Fruit fly (Drosophila melanogaster): ENCODE data around the gene CG42692.

Gene CG42692

DNA sequence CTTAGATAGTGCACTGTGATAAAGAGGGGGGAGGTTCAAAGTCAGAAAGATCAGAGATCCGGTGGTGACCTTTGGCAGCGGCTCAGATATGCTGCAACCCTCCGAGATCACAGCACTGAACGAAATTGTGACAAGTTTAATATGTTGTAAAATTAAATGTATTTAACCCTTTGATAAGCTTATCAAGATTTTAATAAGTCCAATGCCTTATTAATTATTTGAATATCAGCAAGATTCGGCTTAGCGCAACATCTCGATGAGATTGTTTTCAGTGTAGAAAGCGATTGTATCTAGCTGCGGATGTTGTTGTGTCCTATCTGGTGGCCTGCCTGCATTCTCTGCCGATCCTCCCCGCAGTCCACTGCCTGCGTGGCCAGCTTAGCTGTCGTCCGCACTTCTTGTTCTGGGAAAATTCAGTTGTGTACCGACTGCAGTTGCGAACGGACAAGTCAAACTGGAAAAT lies 39.3 kb downstream of the CG42692 start, which contains the start of gene NimC4 (continued):
- TF ChIP-seq Rfx (GFP tag; IDR thresholded peaks at IDR 0.05) = peak; percentile 28; the same call in 1 of the 2 replicates
- no peak for TF ChIP-seq Scr (GFP tag; IDR thresholded peaks at IDR 0.05; ENCODE audit: partially characterized antibody)
- TF ChIP-seq Oli (tag; optimal IDR thresholded peaks at IDR 0.05) = peak; percentile 60
- peak; percentile 37 for TF ChIP-seq CG12942 (GFP tag; optimal IDR thresholded peaks at IDR 0.05)
- TF ChIP-seq ase (GFP tag; IDR thresholded peaks at IDR 0.05) = no peak
- no peak for TF ChIP-seq ranshi (GFP tag; IDR thresholded peaks at IDR 0.05)
- no peak for TF ChIP-seq CG6791 (GFP tag; IDR thresholded peaks at IDR 0.05; ENCODE audit: partially characterized antibody)
- TF ChIP-seq usp (GFP tag; optimal IDR thresholded peaks at IDR 0.05) = no peak
- peak; percentile 36 for TF ChIP-seq kni (GFP tag; optimal IDR thresholded peaks at IDR 0.05)
- TF ChIP-seq Hmr (GFP tag; optimal IDR thresholded peaks at IDR 0.05) = no peak
- TF ChIP-seq CG13624 (GFP tag; optimal IDR thresholded peaks at IDR 0.05) = peak; percentile 32
- TF ChIP-seq CG10321 (GFP tag; IDR thresholded peaks at IDR 0.05) = no peak
- TF ChIP-seq CG6813 (GFP tag; optimal IDR thresholded peaks at IDR 0.05) = peak; percentile 66
- peak; percentile 9 to 89 for TF ChIP-seq tll (GFP tag; optimal IDR thresholded peaks at IDR 0.05)
- TF ChIP-seq ci (GFP tag; IDR thresholded peaks at IDR 0.05) = peak; percentile 70; the same call in 2 of the 3 replicates
- TF ChIP-seq CG18764 (GFP tag; optimal IDR thresholded peaks at IDR 0.05) = peak; percentile 52
- TF ChIP-seq Dll (GFP tag; IDR thresholded peaks at IDR 0.05; ENCODE audit: partially characterized antibody) = no peak
- peak; percentile 89 for TF ChIP-seq otp (GFP tag; IDR thresholded peaks at IDR 0.05)
- TF ChIP-seq Doc2 (GFP tag; IDR thresholded peaks at IDR 0.05) = no peak
- TF ChIP-seq CG15073 (GFP tag; optimal IDR thresholded peaks at IDR 0.05) = peak; percentile 36
- TF ChIP-seq tin (GFP tag; optimal IDR thresholded peaks at IDR 0.05) = peak; percentile 85
- 0 out of 3 replicates have a peak, but pooled peaks have one; percentile 55 for TF ChIP-seq CG11093 (GFP tag; IDR thresholded peaks at IDR 0.05)
- no peak for TF ChIP-seq rib (GFP tag; IDR thresholded peaks at IDR 0.05)
- TF ChIP-seq CG17361 (GFP tag; IDR thresholded peaks at IDR 0.05) = peak; percentile 83
- TF ChIP-seq CG10979 (tag; optimal IDR thresholded peaks at IDR 0.05) = peak; percentile 94
- TF ChIP-seq CG10267 (tag; optimal IDR thresholded peaks at IDR 0.05) = peak; percentile 85
- TF ChIP-seq abd-A (tag; optimal IDR thresholded peaks at IDR 0.05) = no peak
- TF ChIP-seq bsh (GFP tag; optimal IDR thresholded peaks at IDR 0.05) = peak in 1 of 2 experiments; percentile 81
- TF ChIP-seq CG10959 (GFP tag; IDR thresholded peaks at IDR 0.05) = peak; percentile 96
- peak; percentile 80 for TF ChIP-seq tio (GFP tag; optimal IDR thresholded peaks at IDR 0.05)
- no peak for TF ChIP-seq MBD-R2 (GFP tag; IDR thresholded peaks at IDR 0.05)
- TF ChIP-seq yki (optimal IDR thresholded peaks at IDR 0.05) = no peak
- peak; percentile 65 for TF ChIP-seq Six4 (GFP tag; optimal IDR thresholded peaks at IDR 0.05)
- no peak for TF ChIP-seq Sin3A (optimal IDR thresholded peaks at IDR 0.05)
- TF ChIP-seq Atf-2 (GFP tag; optimal IDR thresholded peaks at IDR 0.05) = peak; percentile 70
- peak; percentile 78 for TF ChIP-seq CG12236 (GFP tag; optimal IDR thresholded peaks at IDR 0.05)
- TF ChIP-seq Hand (GFP tag; optimal IDR thresholded peaks at IDR 0.05) = no peak
- no peak for TF ChIP-seq CG9797 (GFP tag; optimal IDR thresholded peaks at IDR 0.05)
- peak; percentile 50 for TF ChIP-seq CG6272 (GFP tag; IDR thresholded peaks at IDR 0.05)
- TF ChIP-seq CG10366 (GFP tag; IDR thresholded peaks at IDR 0.05) = peak; percentile 21
- TF ChIP-seq ATbp (GFP tag; optimal IDR thresholded peaks at IDR 0.05) = peak; percentile 43
- no peak for TF ChIP-seq fru (optimal IDR thresholded peaks at IDR 0.05)
- no peak for TF ChIP-seq pzg (GFP tag; optimal IDR thresholded peaks at IDR 0.05)
- peak; percentile 59 for TF ChIP-seq repo (GFP tag; optimal IDR thresholded peaks at IDR 0.05)
- peak; percentile 81 for TF ChIP-seq CG1233 (GFP tag; optimal IDR thresholded peaks at IDR 0.05)
- TF ChIP-seq al (GFP tag; IDR thresholded peaks at IDR 0.05) = no peak
- TF ChIP-seq CG30020 (tag; optimal IDR thresholded peaks at IDR 0.05) = no peak
- TF ChIP-seq kah (GFP tag; optimal IDR thresholded peaks at IDR 0.05) = no peak
- peak; percentile 47; the same call in 1 of the 2 replicates for TF ChIP-seq crol (GFP tag; IDR thresholded peaks at IDR 0.05)
- no peak for TF ChIP-seq D19B (GFP tag; optimal IDR thresholded peaks at IDR 0.05)
- peak; percentile 95 for TF ChIP-seq CG2712 (tag; optimal IDR thresholded peaks at IDR 0.05)
- TF ChIP-seq CG34376 (GFP tag; optimal IDR thresholded peaks at IDR 0.05) = no peak
